Worm (Caenorhabditis elegans) whole organism, early embryonic: ENCODE results near the gene rme-6.

Experiments
- B0310.2 ChIP-seq: sonication (generic microtip); optimal IDR thresholded peaks from 2 replicates; lab custom pipeline; 2016; ENCODE audit warnings: mild to moderate bottlenecking, missing genetic modification characterization, missing compliant biosample characterization
- F13C5.2 ChIP-seq: sonication (generic microtip); optimal IDR thresholded peaks from 2 replicates; lab custom pipeline; 2017; ENCODE audit warnings: mild to moderate bottlenecking, missing genetic modification characterization, inconsistent platforms, missing compliant biosample characterization
- aly-1 ChIP-seq: sonication (generic microtip); optimal IDR thresholded peaks from 2 replicates; lab custom pipeline; 2016; ENCODE audit warnings: missing genetic modification characterization, missing compliant biosample characterization
- ama-1 ChIP-seq: fragments of 150-350 bp; optimal IDR thresholded peaks from 2 replicates; lab custom pipeline; 2014
- ceh-13 ChIP-seq: fragments of 200-800 bp; sonication (Bioruptor generic); optimal IDR thresholded peaks from 2 replicates; lab custom pipeline; 2018; ENCODE audit warnings: mild to moderate bottlenecking, missing genetic modification characterization, missing compliant biosample characterization
- ceh-36 ChIP-seq: sonication (generic microtip); optimal IDR thresholded peaks from 2 replicates; lab custom pipeline; 2016; ENCODE audit warnings: missing genetic modification characterization, inconsistent platforms, missing compliant biosample characterization
- ets-7 ChIP-seq: sonication (generic microtip); optimal IDR thresholded peaks from 2 replicates; lab custom pipeline; 2016; ENCODE audit warnings: missing genotype, missing genetic modification characterization, missing compliant biosample characterization
- flt-1 ChIP-seq: fragments of 200-800 bp; sonication (Bioruptor generic); IDR thresholded peaks from 2 replicates; pipeline ENCODE4 v1.3.6; 2022; ENCODE audit warnings: missing genetic modification characterization, missing compliant biosample characterization
- hmbx-1 ChIP-seq: sonication (generic microtip); optimal IDR thresholded peaks from 2 replicates; lab custom pipeline; 2016; ENCODE audit warnings: mild to moderate bottlenecking, missing genetic modification characterization, missing compliant biosample characterization
- hmg-4 ChIP-seq: fragments of 200-800 bp; sonication (Bioruptor generic); optimal IDR thresholded peaks from 2 replicates; lab custom pipeline; 2018; ENCODE audit warnings: mild to moderate bottlenecking, missing genetic modification characterization, missing compliant biosample characterization
- hnd-1 ChIP-seq: sonication (generic microtip); optimal IDR thresholded peaks from 2 replicates; lab custom pipeline; 2016; ENCODE audit warnings: missing genetic modification characterization, missing compliant biosample characterization
- pes-1 ChIP-seq: fragments of 200-800 bp; sonication (Bioruptor generic); IDR thresholded peaks from 2 replicates; pipeline ENCODE4 v1.3.6; 2022; ENCODE audit warnings: missing genetic modification reagents, missing genetic modification characterization, missing compliant biosample characterization
- scrt-1 ChIP-seq: fragments of 200-800 bp; sonication (Bioruptor generic); IDR thresholded peaks from 2 replicates; pipeline ENCODE4 v1.3.6; 2022; ENCODE audit warnings: missing genetic modification characterization, missing compliant biosample characterization
- sea-1 ChIP-seq: fragments of 200-800 bp; sonication (Bioruptor generic); conservative IDR thresholded peaks from 2 replicates; pipeline ENCODE4 v1.3.6; 2022; ENCODE audit warnings: missing genetic modification characterization, missing compliant biosample characterization
- tbx-11 ChIP-seq: fragments of 200-800 bp; sonication (Bioruptor generic); IDR thresholded peaks from 2 replicates; pipeline ENCODE4 v1.3.6; 2022; ENCODE audit warnings: missing genetic modification characterization, missing compliant biosample characterization
- tbx-37 ChIP-seq: fragments of 200-800 bp; sonication (Bioruptor generic); conservative IDR thresholded peaks from 2 replicates; pipeline ENCODE4 v1.3.6; 2022; ENCODE audit warnings: missing genetic modification reagents, missing genetic modification characterization, missing compliant biosample characterization
- tra-4 ChIP-seq: sonication (generic microtip); optimal IDR thresholded peaks from 2 replicates; lab custom pipeline; 2017; ENCODE audit warnings: missing genetic modification characterization, missing compliant biosample characterization

Gene rme-6

DNA sequence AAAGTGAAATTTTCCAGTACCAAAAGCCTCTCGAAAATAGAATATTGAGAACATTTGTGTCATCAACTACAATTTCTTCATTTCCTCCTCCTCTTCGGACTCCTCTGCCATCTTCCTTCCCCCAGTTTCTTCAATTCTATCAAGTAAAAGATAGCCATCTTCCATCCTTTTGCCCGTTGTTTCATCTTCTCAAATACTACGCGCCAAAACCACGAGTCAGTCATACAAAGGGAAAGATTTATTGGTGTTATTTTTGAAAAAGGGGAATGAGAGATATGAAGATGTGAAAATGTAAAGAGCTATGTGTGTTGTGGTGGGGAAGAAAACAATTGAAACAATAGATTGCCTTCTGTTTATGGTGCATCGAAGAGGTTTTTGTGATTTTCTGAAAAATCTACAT lies 25.2 kb downstream of the rme-6 start:
- no peak for TF ChIP-seq ceh-36
- no peak for TF ChIP-seq sea-1 (GFP tag; lab: Robert Waterston, UW)
- no peak for TF ChIP-seq hmg-4 (GFP tag; lab: Kevin White, UChicago)
- no peak for TF ChIP-seq hmbx-1 (tag; lab: Kevin White, UChicago)
- no peak for TF ChIP-seq scrt-1 (GFP tag; lab: Robert Waterston, UW)
- TF ChIP-seq ama-1 (lab: Kevin White, UChicago), result no peak
- no peak for TF ChIP-seq B0310.2 (tag; lab: Kevin White, UChicago)
- no peak for TF ChIP-seq pes-1 (GFP tag; lab: Robert Waterston, UW)
- TF ChIP-seq ets-7 (tag; lab: Kevin White, UChicago), result no peak
- TF ChIP-seq ceh-13 (GFP tag; lab: Kevin White, UChicago), result no peak
- no peak for TF ChIP-seq flt-1 (GFP tag; lab: Robert Waterston, UW)

DNA sequence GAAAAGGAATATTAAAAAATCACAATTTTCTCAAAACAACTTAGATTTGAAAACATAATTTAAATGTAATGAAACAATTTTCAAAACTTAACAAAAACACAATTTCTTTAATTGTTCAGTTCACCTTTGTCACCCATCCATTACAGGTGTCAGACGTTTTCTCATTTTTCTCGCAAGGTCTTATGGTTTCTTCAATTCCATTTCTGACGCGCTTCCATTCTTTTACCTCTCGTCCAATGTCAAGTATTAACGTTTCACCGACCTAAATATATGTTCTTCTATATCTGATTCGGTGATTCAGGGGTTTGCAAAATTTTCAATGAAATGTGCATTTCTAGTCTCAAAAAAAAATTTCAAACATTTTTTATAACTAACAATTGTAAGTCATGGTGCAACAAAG lies 26.5 kb downstream of the rme-6 start:
- no peak for TF ChIP-seq ets-7 (tag; lab: Kevin White, UChicago)
- no peak for TF ChIP-seq pes-1 (GFP tag; lab: Robert Waterston, UW)
- no peak for TF ChIP-seq tbx-37 (GFP tag; lab: Robert Waterston, UW)
- TF ChIP-seq B0310.2 (tag; lab: Kevin White, UChicago), result no peak
- TF ChIP-seq hnd-1 (tag; lab: Kevin White, UChicago), result no peak
- no peak for TF ChIP-seq sea-1 (GFP tag; lab: Robert Waterston, UW)
- TF ChIP-seq hmg-4 (GFP tag; lab: Kevin White, UChicago), result no peak
- TF ChIP-seq flt-1 (GFP tag; lab: Robert Waterston, UW), result no peak
- no peak for TF ChIP-seq aly-1 (tag; lab: Kevin White, UChicago)
- TF ChIP-seq tra-4, result no peak
- no peak for TF ChIP-seq scrt-1 (GFP tag; lab: Robert Waterston, UW)
- no peak for TF ChIP-seq ceh-36
- TF ChIP-seq ceh-13 (GFP tag; lab: Kevin White, UChicago), result no peak

DNA sequence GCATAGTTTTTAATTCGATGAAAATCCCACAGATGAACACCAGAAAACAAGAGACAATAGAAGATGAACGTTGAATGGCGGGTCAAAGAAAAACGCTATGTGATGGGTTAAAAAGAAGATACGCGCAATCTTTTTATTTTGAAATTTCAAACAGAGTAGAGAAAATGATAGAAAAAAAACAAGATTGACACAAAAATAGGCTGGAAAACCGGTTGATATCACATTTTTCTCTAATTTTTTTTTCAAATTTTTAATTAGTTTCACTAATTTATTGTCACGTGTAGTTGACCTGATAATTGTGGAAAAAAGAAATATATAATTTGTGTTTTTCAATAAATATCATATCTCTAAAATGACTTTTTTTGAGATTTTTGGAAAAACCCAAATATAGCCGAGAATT lies 27.2 kb downstream of the rme-6 start, which contains the start of gene C05D9.9:
Gene C05D9.9 (minus strand): TSS at position 101 of the 400 bp plus-strand sequence.
- TF ChIP-seq ets-7 (tag; lab: Kevin White, UChicago) (no peak), B0310.2 (tag; lab: Kevin White, UChicago) (no peak), flt-1 (GFP tag; lab: Robert Waterston, UW) (no peak), tbx-37 (GFP tag; lab: Robert Waterston, UW) (no peak), pes-1 (GFP tag; lab: Robert Waterston, UW) (no peak), hmg-4 (GFP tag; lab: Kevin White, UChicago) (no peak), aly-1 (tag; lab: Kevin White, UChicago) (no peak), ceh-36 (no peak), ama-1 (lab: Kevin White, UChicago) (no peak), sea-1 (GFP tag; lab: Robert Waterston, UW) (no peak), scrt-1 (GFP tag; lab: Robert Waterston, UW) (no peak), tbx-11 (no peak), tra-4 (no peak), hmbx-1 (tag; lab: Kevin White, UChicago) (no peak), hnd-1 (tag; lab: Kevin White, UChicago) (no peak), ceh-13 (GFP tag; lab: Kevin White, UChicago) (no peak), F13C5.2 (no peak)

DNA sequence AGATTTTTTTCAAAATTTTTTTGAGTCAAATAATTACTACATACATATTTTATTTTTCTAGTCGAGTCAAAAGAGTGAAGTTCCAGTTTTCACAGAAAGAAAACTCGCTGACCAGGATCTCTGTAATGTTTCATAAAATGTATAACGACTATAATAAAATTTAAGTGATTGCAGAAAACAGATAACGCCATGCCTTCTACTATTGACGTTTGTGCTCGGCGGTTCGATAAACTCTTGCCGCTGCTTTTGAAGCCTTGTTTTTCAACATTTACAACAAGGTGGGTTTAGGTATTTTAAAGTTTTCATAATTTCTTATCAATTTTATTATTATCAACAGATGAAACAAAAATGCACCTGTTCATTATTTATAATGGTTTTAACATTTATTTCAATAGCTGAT lies 28.5 kb downstream of the rme-6 start, which contains the start of gene lmp-2:
Gene lmp-2 (plus strand): TSS at position 190 of the 400 bp plus-strand sequence.
- TF ChIP-seq B0310.2 (tag; lab: Kevin White, UChicago) (no peak), ceh-36 (no peak), hnd-1 (tag; lab: Kevin White, UChicago) (no peak), tra-4 (no peak), sea-1 (GFP tag; lab: Robert Waterston, UW) (no peak), tbx-37 (GFP tag; lab: Robert Waterston, UW) (no peak), ceh-13 (GFP tag; lab: Kevin White, UChicago) (no peak), ets-7 (tag; lab: Kevin White, UChicago) (no peak), tbx-11 (no peak), hmbx-1 (tag; lab: Kevin White, UChicago) (no peak), hmg-4 (GFP tag; lab: Kevin White, UChicago) (no peak), pes-1 (GFP tag; lab: Robert Waterston, UW) (no peak), F13C5.2 (no peak), flt-1 (GFP tag; lab: Robert Waterston, UW) (no peak), scrt-1 (GFP tag; lab: Robert Waterston, UW) (no peak), ama-1 (lab: Kevin White, UChicago) (no peak), aly-1 (tag; lab: Kevin White, UChicago) (no peak)

DNA sequence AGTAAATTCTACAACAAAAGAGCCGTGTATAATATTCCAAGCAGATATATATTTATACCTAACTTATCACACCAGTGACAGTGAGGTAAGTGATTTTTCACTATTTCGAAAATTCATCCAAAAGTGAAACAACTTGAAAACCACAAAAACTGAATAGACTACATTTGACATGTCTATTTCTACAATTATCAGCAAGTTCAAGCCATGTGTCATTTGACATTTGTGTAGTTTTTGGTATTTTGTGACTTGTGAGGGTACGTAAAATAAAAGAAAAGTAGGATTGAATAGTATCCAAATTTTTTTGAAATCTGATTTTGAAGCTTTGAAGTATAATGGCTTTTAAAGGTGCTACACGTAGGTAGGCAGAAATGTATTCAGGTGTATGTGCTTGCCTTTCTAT lies 29.3 kb downstream of the rme-6 start:
- TF ChIP-seq ceh-36, result no peak
- TF ChIP-seq sea-1 (GFP tag; lab: Robert Waterston, UW), result no peak
- no peak for TF ChIP-seq scrt-1 (GFP tag; lab: Robert Waterston, UW)
- no peak for TF ChIP-seq hnd-1 (tag; lab: Kevin White, UChicago)
- no peak for TF ChIP-seq tra-4
- TF ChIP-seq pes-1 (GFP tag; lab: Robert Waterston, UW), result no peak
- TF ChIP-seq B0310.2 (tag; lab: Kevin White, UChicago), result no peak
- TF ChIP-seq hmbx-1 (tag; lab: Kevin White, UChicago), result no peak
- TF ChIP-seq F13C5.2, result no peak
- TF ChIP-seq ceh-13 (GFP tag; lab: Kevin White, UChicago), result no peak
- TF ChIP-seq ets-7 (tag; lab: Kevin White, UChicago), result no peak
- TF ChIP-seq aly-1 (tag; lab: Kevin White, UChicago), result no peak
- TF ChIP-seq hmg-4 (GFP tag; lab: Kevin White, UChicago), result no peak
- TF ChIP-seq ama-1 (lab: Kevin White, UChicago), result no peak
- no peak for TF ChIP-seq flt-1 (GFP tag; lab: Robert Waterston, UW)

DNA sequence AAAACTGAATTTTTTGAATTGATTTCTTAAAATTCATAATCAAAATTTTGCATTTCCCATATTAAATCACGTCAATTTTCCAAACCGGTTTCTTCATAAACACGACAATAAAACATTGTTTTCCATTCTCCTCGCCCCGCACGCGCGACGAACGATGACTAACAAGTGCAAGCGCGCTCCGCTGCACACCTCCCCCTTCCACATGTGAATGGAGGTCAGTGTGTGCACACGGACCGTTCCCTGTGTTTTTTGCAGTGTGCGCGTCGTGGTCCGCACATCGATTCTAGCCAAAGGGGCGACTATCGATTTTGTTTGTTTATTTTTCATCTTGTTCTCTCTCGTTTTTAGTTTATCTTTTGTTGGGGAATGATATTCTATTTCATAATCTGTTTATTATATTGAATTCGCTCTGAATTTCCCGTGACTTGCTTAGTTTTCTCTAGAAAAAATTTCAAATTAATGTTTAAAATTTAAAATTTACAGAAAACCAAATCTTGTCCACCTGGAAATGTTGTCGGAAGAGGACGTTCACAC lies 31.6 kb downstream of the rme-6 start, which contains the start of gene snx-1:
Gene snx-1 (plus strand): TSS at position 484 of the 534 bp plus-strand sequence.
- no peak for TF ChIP-seq ama-1 (lab: Kevin White, UChicago)
- no peak for TF ChIP-seq tbx-11
- TF ChIP-seq ets-7 (tag; lab: Kevin White, UChicago), result no peak
- no peak; the same call in 1 of the 2 replicates for TF ChIP-seq tbx-37 (GFP tag; lab: Robert Waterston, UW)
- TF ChIP-seq tra-4, result no peak
- TF ChIP-seq sea-1 (GFP tag; lab: Robert Waterston, UW), result no peak
- no peak for TF ChIP-seq hnd-1 (tag; lab: Kevin White, UChicago)
- no peak for TF ChIP-seq ceh-13 (GFP tag; lab: Kevin White, UChicago)
- TF ChIP-seq ceh-36, result no peak
- no peak for TF ChIP-seq hmbx-1 (tag; lab: Kevin White, UChicago)
- no peak for TF ChIP-seq B0310.2 (tag; lab: Kevin White, UChicago)
- TF ChIP-seq F13C5.2, result peak; percentile 24
- TF ChIP-seq hmg-4 (GFP tag; lab: Kevin White, UChicago), result peak; percentile 60
- TF ChIP-seq aly-1 (tag; lab: Kevin White, UChicago), result no peak
- no peak for TF ChIP-seq pes-1 (GFP tag; lab: Robert Waterston, UW)
- TF ChIP-seq flt-1 (GFP tag; lab: Robert Waterston, UW), result no peak
